Worm (Caenorhabditis elegans) whole organism, L1 larva: ENCODE data around the gene kcc-1.

Experiments used
- C04F5.9 ChIP-seq: sonication (generic microtip); optimal IDR thresholded peaks from 2 replicates; lab custom pipeline; 2016; ENCODE audit warnings: missing genetic modification characterization, missing compliant biosample characterization
- C16A3.4 ChIP-seq: fragments of 150-350 bp; optimal IDR thresholded peaks from 2 replicates; lab custom pipeline; 2014; ENCODE audit warnings: missing biosample characterization, missing genetic modification characterization
- C34B4.2 ChIP-seq: sonication (generic microtip); optimal IDR thresholded peaks from 2 replicates; lab custom pipeline; 2017; ENCODE audit warnings: mild to moderate bottlenecking, missing genetic modification characterization, missing compliant biosample characterization
- Y116A8C.19 ChIP-seq: sonication (generic microtip); optimal IDR thresholded peaks from 2 replicates; lab custom pipeline; 2016; ENCODE audit warnings: missing compliant biosample characterization, missing genetic modification characterization, borderline replicate concordance
- aha-1 ChIP-seq: fragments of 150-350 bp; optimal IDR thresholded peaks from 2 replicates; lab custom pipeline; 2014; ENCODE audit warnings: missing biosample characterization, missing genetic modification characterization
- alr-1 ChIP-seq: fragments of 200-800 bp; sonication (Bioruptor generic); optimal IDR thresholded peaks from 2 replicates; lab custom pipeline; 2018; ENCODE audit warnings: borderline replicate concordance, mild to moderate bottlenecking, missing genetic modification characterization, missing compliant biosample characterization
- blmp-1 ChIP-seq: fragments of 150-350 bp; optimal IDR thresholded peaks from 2 replicates; lab custom pipeline; 2014; ENCODE audit warnings: missing biosample characterization, missing genetic modification characterization
- ceh-8 ChIP-seq: fragments of 200-800 bp; sonication (Bioruptor generic); optimal IDR thresholded peaks from 2 replicates; lab custom pipeline; 2018; ENCODE audit warnings: mild to moderate bottlenecking, missing genetic modification characterization, moderate library complexity, missing compliant biosample characterization
- ceh-82 ChIP-seq, 3 experiments: fragments of 150-350 bp in 1 of 3; sonication (generic microtip) in 2 of 3; optimal IDR thresholded peaks; 2 replicates each; lab custom pipeline; 2014 to 2017; ENCODE audit warnings: missing biosample characterization in 3 of 3, missing genetic modification characterization in 3 of 3
- ceh-88 ChIP-seq: fragments of 200-800 bp; sonication (Bioruptor generic); IDR thresholded peaks from 2 replicates; pipeline ENCODE4 v1.3.6; 2022; ENCODE audit warnings: missing genetic modification characterization, missing compliant biosample characterization
- efl-1 ChIP-seq, 4 experiments: fragments of 150-350 bp; optimal IDR thresholded peaks in 3 of 4; peaks in 1 of 4; 1 replicate in 1 of 4; 2 replicates in 3 of 4; lab custom pipeline; 2014; ENCODE audit warnings: missing biosample characterization in 2 of 4, missing genetic modification characterization in 2 of 4, missing genetic modification reagents in 2 of 4
- efl-3 ChIP-seq: fragments of 200-800 bp; sonication (Bioruptor generic); optimal IDR thresholded peaks from 2 replicates; lab custom pipeline; 2018; ENCODE audit warnings: mild to moderate bottlenecking, missing genetic modification characterization, missing compliant biosample characterization
- egl-13 ChIP-seq: sonication (generic microtip); optimal IDR thresholded peaks from 2 replicates; lab custom pipeline; 2016; ENCODE audit warnings: missing genotype, missing genetic modification reagents, missing genetic modification characterization, missing compliant biosample characterization
- elt-2 ChIP-seq: sonication (generic microtip); optimal IDR thresholded peaks from 2 replicates; lab custom pipeline; 2016; ENCODE audit warnings: missing genetic modification characterization, mild to moderate bottlenecking, inconsistent platforms, missing compliant biosample characterization, missing genetic modification reagents
- elt-3 ChIP-seq, 6 experiments: fragments of 150-350 bp in 1 of 6; sonication (generic microtip); optimal IDR thresholded peaks; 2 replicates each; lab custom pipeline; 2017 to 2018; ENCODE audit warnings: missing biosample characterization in 6 of 6, missing genetic modification characterization in 6 of 6, inconsistent platforms in 1 of 6
- fkh-10 ChIP-seq: sonication (generic microtip); optimal IDR thresholded peaks from 2 replicates; lab custom pipeline; 2017; ENCODE audit warnings: missing biosample characterization, missing genetic modification reagents, missing genetic modification characterization
- fkh-4 ChIP-seq: sonication (generic microtip); optimal IDR thresholded peaks from 2 replicates; lab custom pipeline; 2016; ENCODE audit warnings: missing compliant biosample characterization, missing genetic modification characterization, borderline replicate concordance
- fkh-8 ChIP-seq: sonication (generic microtip); optimal IDR thresholded peaks from 2 replicates; lab custom pipeline; 2016; ENCODE audit warnings: mild to moderate bottlenecking, missing genetic modification characterization, missing compliant biosample characterization
- grh-1 ChIP-seq: fragments of 200-800 bp; sonication (Bioruptor generic); IDR thresholded peaks from 2 replicates; pipeline ENCODE4 v1.3.6; 2022; ENCODE audit warnings: missing genetic modification reagents, missing genetic modification characterization, missing compliant biosample characterization
- hlh-17 ChIP-seq: fragments of 200-800 bp; sonication (Bioruptor generic); optimal IDR thresholded peaks from 2 replicates; lab custom pipeline; 2018; ENCODE audit warnings: missing genetic modification characterization, mild to moderate bottlenecking, missing compliant biosample characterization, moderate library complexity, borderline replicate concordance
- hlh-4 ChIP-seq: sonication (generic microtip); optimal IDR thresholded peaks from 2 replicates; lab custom pipeline; 2016; ENCODE audit warnings: mild to moderate bottlenecking, missing genetic modification characterization, missing compliant biosample characterization
- irx-1 ChIP-seq: sonication (generic microtip); optimal IDR thresholded peaks from 2 replicates; lab custom pipeline; 2016; ENCODE audit warnings: missing genetic modification characterization, missing compliant biosample characterization
- isw-1 ChIP-seq: fragments of 200-800 bp; sonication (Bioruptor generic); IDR thresholded peaks from 2 replicates; pipeline ENCODE4 v1.3.6; 2022; ENCODE audit warnings: missing genetic modification characterization, missing compliant biosample characterization
- jun-1 ChIP-seq: fragments of 150-350 bp; optimal IDR thresholded peaks from 2 replicates; lab custom pipeline; 2014; ENCODE audit warnings: missing biosample characterization, missing genetic modification reagents, missing genetic modification characterization
- lin-14 ChIP-seq: fragments of 200-800 bp; sonication (Bioruptor generic); optimal IDR thresholded peaks from 2 replicates; lab custom pipeline; 2018; ENCODE audit warnings: mild to moderate bottlenecking, missing genetic modification characterization, moderate library complexity, missing compliant biosample characterization
- lin-35 ChIP-seq, 2 experiments: fragments of 150-350 bp; optimal IDR thresholded peaks; 2 replicates each; lab custom pipeline; 2014; ENCODE audit warnings: missing biosample characterization in 2 of 2, missing genetic modification characterization in 2 of 2, missing genetic modification reagents in 2 of 2
- lir-3 ChIP-seq: sonication (generic microtip); optimal IDR thresholded peaks from 2 replicates; lab custom pipeline; 2016; ENCODE audit warnings: mild to moderate bottlenecking, missing genetic modification characterization, moderate library complexity, missing compliant biosample characterization; ENCODE audit not compliant: poor library complexity
- lsy-2 ChIP-seq, 2 experiments: fragments of 150-350 bp; optimal IDR thresholded peaks; 2 replicates each; lab custom pipeline; 2014; ENCODE audit warnings: missing biosample characterization in 2 of 2, missing genetic modification characterization in 2 of 2
- mef-2 ChIP-seq: fragments of 150-350 bp; optimal IDR thresholded peaks from 2 replicates; lab custom pipeline; 2014; ENCODE audit warnings: missing biosample characterization, missing genetic modification characterization
- mep-1 ChIP-seq: fragments of 150-350 bp; optimal IDR thresholded peaks from 2 replicates; lab custom pipeline; 2014; ENCODE audit warnings: missing biosample characterization, missing genetic modification characterization
- nhr-12 ChIP-seq: sonication (generic microtip); optimal IDR thresholded peaks from 2 replicates; lab custom pipeline; 2017; ENCODE audit warnings: missing biosample characterization, missing genetic modification characterization
- nhr-19 ChIP-seq: fragments of 200-800 bp; sonication (Bioruptor generic); conservative IDR thresholded peaks from 2 replicates; pipeline ENCODE4 v1.3.6; 2022; ENCODE audit warnings: missing genetic modification characterization, missing compliant biosample characterization
- nhr-20 ChIP-seq: sonication (generic microtip); optimal IDR thresholded peaks from 2 replicates; lab custom pipeline; 2016; ENCODE audit warnings: mild to moderate bottlenecking, missing genetic modification characterization, missing compliant biosample characterization
- nhr-237 ChIP-seq: fragments of 150-350 bp; optimal IDR thresholded peaks from 2 replicates; lab custom pipeline; 2014; ENCODE audit warnings: missing biosample characterization, missing genetic modification characterization
- nhr-71 ChIP-seq: sonication (generic microtip); optimal IDR thresholded peaks from 2 replicates; lab custom pipeline; 2016; ENCODE audit warnings: mild to moderate bottlenecking, missing genetic modification characterization, moderate library complexity, missing compliant biosample characterization
- nhr-76 ChIP-seq: sonication (generic microtip); optimal IDR thresholded peaks from 2 replicates; lab custom pipeline; 2017; ENCODE audit warnings: missing biosample characterization, missing genetic modification characterization
- nhr-77 ChIP-seq: fragments of 150-350 bp; optimal IDR thresholded peaks from 2 replicates; lab custom pipeline; 2014; ENCODE audit warnings: missing biosample characterization, missing genetic modification characterization
- nhr-84 ChIP-seq: sonication (generic microtip); optimal IDR thresholded peaks from 2 replicates; lab custom pipeline; 2017; ENCODE audit warnings: missing biosample characterization, missing genetic modification characterization
- nhr-90 ChIP-seq: sonication (generic microtip); optimal IDR thresholded peaks from 2 replicates; lab custom pipeline; 2016; ENCODE audit warnings: mild to moderate bottlenecking, missing genetic modification characterization, missing compliant biosample characterization; ENCODE audit not compliant: poor library complexity
- pag-3 ChIP-seq: sonication (generic microtip); optimal IDR thresholded peaks from 2 replicates; lab custom pipeline; 2017; ENCODE audit warnings: missing genetic modification characterization, mild to moderate bottlenecking, missing compliant biosample characterization, antibody characterized with exemption, borderline replicate concordance; ENCODE audit not compliant: insufficient read depth
- snpc-4 ChIP-seq: fragments of 150-350 bp; optimal IDR thresholded peaks from 2 replicates; lab custom pipeline; 2014; ENCODE audit warnings: missing biosample characterization, missing genetic modification characterization
- sox-4 ChIP-seq: sonication (generic microtip); optimal IDR thresholded peaks from 2 replicates; lab custom pipeline; 2016; ENCODE audit warnings: missing genetic modification characterization, missing compliant biosample characterization
- sup-37 ChIP-seq: fragments of 200-800 bp; sonication (Bioruptor generic); optimal IDR thresholded peaks from 2 replicates; lab custom pipeline; 2018; ENCODE audit warnings: mild to moderate bottlenecking, missing genetic modification characterization, missing compliant biosample characterization
- swsn-7 ChIP-seq: sonication (generic microtip); optimal IDR thresholded peaks from 2 replicates; lab custom pipeline; 2016; ENCODE audit warnings: missing genetic modification characterization, missing compliant biosample characterization
- tbx-2 ChIP-seq: sonication (generic microtip); optimal IDR thresholded peaks from 2 replicates; lab custom pipeline; 2016; ENCODE audit warnings: missing genetic modification characterization, missing compliant biosample characterization
- unc-130 ChIP-seq: fragments of 150-350 bp; optimal IDR thresholded peaks from 2 replicates; lab custom pipeline; 2017; ENCODE audit warnings: missing biosample characterization, missing genetic modification characterization, inconsistent platforms
- unc-62 ChIP-seq: fragments of 150-350 bp; optimal IDR thresholded peaks from 2 replicates; lab custom pipeline; 2014; ENCODE audit warnings: missing biosample characterization, missing genetic modification reagents, missing genetic modification characterization
- unc-86 ChIP-seq: sonication (generic microtip); optimal IDR thresholded peaks from 2 replicates; lab custom pipeline; 2016; ENCODE audit warnings: missing genetic modification characterization, missing compliant biosample characterization
- unc-98 ChIP-seq: fragments of 200-800 bp; sonication (Bioruptor generic); IDR thresholded peaks from 2 replicates; pipeline ENCODE4 v1.3.6; 2022; ENCODE audit warnings: missing genetic modification characterization, missing compliant biosample characterization
- vab-15 ChIP-seq: sonication (generic microtip); optimal IDR thresholded peaks from 2 replicates; lab custom pipeline; 2017; ENCODE audit warnings: missing genotype, mild to moderate bottlenecking, missing genetic modification characterization, missing compliant biosample characterization
- xbp-1 ChIP-seq: sonication (generic microtip); optimal IDR thresholded peaks from 2 replicates; lab custom pipeline; 2016; ENCODE audit warnings: missing genetic modification characterization, missing compliant biosample characterization
- ztf-4 ChIP-seq: fragments of 150-350 bp; optimal IDR thresholded peaks from 2 replicates; lab custom pipeline; 2014; ENCODE audit warnings: missing biosample characterization, missing genetic modification characterization

kcc-1 gene

DNA sequence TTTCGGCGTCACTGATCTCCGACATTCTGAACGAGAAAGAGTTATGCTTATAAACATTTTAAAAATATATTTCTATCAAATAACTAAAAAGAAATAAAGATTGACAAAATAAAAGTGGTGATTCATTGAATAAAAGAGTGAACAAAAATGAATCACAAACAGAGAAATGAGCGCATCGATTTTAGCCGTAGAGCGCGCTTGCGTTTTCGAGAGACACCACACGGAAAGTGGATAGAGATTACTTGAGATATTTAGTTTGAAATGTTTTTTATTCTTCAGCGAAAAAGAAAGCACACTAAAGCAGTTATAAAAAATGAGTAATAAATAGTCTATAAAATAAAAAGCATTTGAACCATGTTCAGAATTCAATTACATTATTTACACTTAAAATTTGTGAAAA, 24.1 kb downstream of the kcc-1 start, which contains the start of gene cap-1:
cap-1 (minus strand) TSS at position 26 of the 400 bp plus-strand sequence.
- peak; percentile 87 for TF ChIP-seq lin-14
- TF ChIP-seq nhr-84 (tag; lab: Kevin White, UChicago): no peak
- TF ChIP-seq mef-2: peak; percentile 2
- TF ChIP-seq unc-62 (GFP tag; lab: Kevin White, UChicago): no peak
- TF ChIP-seq sox-4: no peak
- peak; percentile 89 for TF ChIP-seq mep-1 (tag; lab: Kevin White, UChicago)
- TF ChIP-seq swsn-7 (tag; lab: Kevin White, UChicago): peak; percentile 61
- TF ChIP-seq egl-13 (tag; lab: Kevin White, UChicago): peak; percentile 47
- 0 out of 2 replicates have a peak, but pooled peaks have one; percentile 13 for TF ChIP-seq nhr-19
- peak; percentile 82 for TF ChIP-seq C16A3.4 (tag; lab: Kevin White, UChicago)
- TF ChIP-seq pag-3 (tag; lab: Kevin White, UChicago): no peak
- TF ChIP-seq unc-130 (tag; lab: Kevin White, UChicago): peak; percentile 85
- peak; percentile 32 for TF ChIP-seq isw-1 (GFP tag; lab: Robert Waterston, UW)
- TF ChIP-seq nhr-77: peak; percentile 49
- peak; percentile 67 to 73 for TF ChIP-seq efl-1 (optimal IDR thresholded peaks at IDR 0.05; lab: Kevin White, UChicago)
- peak; percentile 63 to 89 for TF ChIP-seq efl-1 (GFP tag; optimal IDR thresholded peaks at IDR 0.05 in 1 of 2; lab: Kevin White, UChicago)
- TF ChIP-seq C04F5.9 (tag; lab: Kevin White, UChicago): no peak
- peak; percentile 83 for TF ChIP-seq blmp-1 (tag; lab: Kevin White, UChicago)
- TF ChIP-seq ceh-8 (GFP tag; lab: Kevin White, UChicago): no peak
- no peak for TF ChIP-seq C34B4.2 (tag; lab: Kevin White, UChicago)
- peak; percentile 13 for TF ChIP-seq elt-2
- peak; percentile 36 to 85 (median 67) for TF ChIP-seq ceh-82 (tag; optimal IDR thresholded peaks at IDR 0.05; lab: Kevin White, UChicago)
- TF ChIP-seq ceh-88 (GFP tag; lab: Robert Waterston, UW): no peak; the same call in 1 of the 2 replicates
- no peak for TF ChIP-seq efl-3 (GFP tag; lab: Kevin White, UChicago)
- peak in 2 of 6 experiments; percentile 5 to 82 for TF ChIP-seq elt-3 (tag; optimal IDR thresholded peaks at IDR 0.05; lab: Kevin White, UChicago)
- peak; percentile 54 to 78 for TF ChIP-seq lin-35 (GFP tag; optimal IDR thresholded peaks at IDR 0.05; lab: Kevin White, UChicago)
- peak; percentile 39 for TF ChIP-seq fkh-10 (GFP tag; lab: Kevin White, UChicago)
- TF ChIP-seq unc-86: peak; percentile 25
- TF ChIP-seq nhr-12: no peak
- TF ChIP-seq vab-15 (tag; lab: Kevin White, UChicago): peak; percentile 35
- TF ChIP-seq tbx-2 (tag; lab: Kevin White, UChicago): peak; percentile 53
- peak; percentile 62 for TF ChIP-seq nhr-20 (tag; lab: Kevin White, UChicago)
- TF ChIP-seq Y116A8C.19 (tag; lab: Kevin White, UChicago): no peak
- peak; percentile 31 for TF ChIP-seq nhr-90 (tag; lab: Kevin White, UChicago)
- TF ChIP-seq lsy-2 (tag; optimal IDR thresholded peaks at IDR 0.05; lab: Kevin White, UChicago): peak; percentile 57 to 87
- peak; percentile 69 for TF ChIP-seq lir-3
- no peak for TF ChIP-seq aha-1
- TF ChIP-seq nhr-76: no peak
- TF ChIP-seq sup-37: no peak
- peak; percentile 68 for TF ChIP-seq fkh-8 (tag; lab: Kevin White, UChicago)
- TF ChIP-seq alr-1: no peak
- TF ChIP-seq unc-98 (GFP tag; lab: Robert Waterston, UW): no peak
- no peak for TF ChIP-seq hlh-4 (tag; lab: Kevin White, UChicago)
- no peak for TF ChIP-seq ztf-4 (tag; lab: Kevin White, UChicago)
- no peak for TF ChIP-seq grh-1
- TF ChIP-seq snpc-4 (tag; lab: Kevin White, UChicago): peak; percentile 46
- TF ChIP-seq nhr-71 (tag; lab: Kevin White, UChicago): peak; percentile 78
- peak; percentile 11 for TF ChIP-seq irx-1 (tag; lab: Kevin White, UChicago)
- TF ChIP-seq jun-1 (tag; lab: Kevin White, UChicago): peak; percentile 20
- peak; percentile 64 for TF ChIP-seq xbp-1
- TF ChIP-seq hlh-17 (GFP tag; lab: Kevin White, UChicago): no peak
- no peak for TF ChIP-seq fkh-4 (tag; lab: Kevin White, UChicago)
- peak; percentile 13 for TF ChIP-seq nhr-237
